Worm (Caenorhabditis elegans) whole organism, L4 larva: Measurements from ENCODE around the gene sri-34.
A peak's percentile ranks its signal among the peaks of the same experiment; 100 is the strongest.

Experiments
- D1046.2 ChIP-seq: fragments of 200-800 bp; sonication (Bioruptor generic); IDR thresholded peaks from 2 replicates; pipeline ENCODE4 v1.3.6; 2022; ENCODE audit warnings: missing genetic modification characterization, missing compliant biosample characterization
- F26F4.8 ChIP-seq: fragments of 200-800 bp; sonication (Bioruptor generic); conservative IDR thresholded peaks from 2 replicates; pipeline ENCODE4 v1.3.6; 2022; ENCODE audit warnings: missing genetic modification characterization, missing compliant biosample characterization
- F49E8.2 ChIP-seq: sonication (generic microtip); optimal IDR thresholded peaks from 2 replicates; lab custom pipeline; 2016; ENCODE audit warnings: missing compliant biosample characterization, mild to moderate bottlenecking, missing genetic modification characterization, borderline replicate concordance
- T20F7.1 ChIP-seq: fragments of 200-800 bp; sonication (Bioruptor generic); optimal IDR thresholded peaks from 2 replicates; lab custom pipeline; 2018; ENCODE audit warnings: mild to moderate bottlenecking, missing genetic modification characterization, missing compliant biosample characterization
- Y48G9A.11 ChIP-seq: fragments of 200-800 bp; sonication (Bioruptor generic); IDR thresholded peaks from 2 replicates; pipeline ENCODE4 v1.3.6; 2022; ENCODE audit warnings: missing genetic modification reagents, missing genetic modification characterization, missing compliant biosample characterization
- Y75B8A.6 ChIP-seq: fragments of 200-800 bp; sonication (Bioruptor generic); IDR thresholded peaks from 2 replicates; pipeline ENCODE4 v1.3.6; 2022; ENCODE audit warnings: missing genetic modification reagents, missing genetic modification characterization, missing compliant biosample characterization
- ZK337.2 ChIP-seq: fragments of 200-800 bp; sonication (Bioruptor generic); IDR thresholded peaks from 2 replicates; pipeline ENCODE4 v1.3.6; 2022; ENCODE audit warnings: missing genetic modification reagents, missing genetic modification characterization, missing compliant biosample characterization
- aly-2 ChIP-seq: sonication (generic microtip); optimal IDR thresholded peaks from 2 replicates; lab custom pipeline; 2018; ENCODE audit warnings: missing biosample characterization, missing genetic modification characterization
- ceh-32 ChIP-seq: sonication (generic microtip); optimal IDR thresholded peaks from 2 replicates; lab custom pipeline; 2016; ENCODE audit warnings: mild to moderate bottlenecking, missing genetic modification characterization, missing compliant biosample characterization; ENCODE audit not compliant: poor library complexity
- ceh-44 ChIP-seq: fragments of 200-800 bp; sonication (Bioruptor generic); IDR thresholded peaks from 2 replicates; pipeline ENCODE4 v1.3.6; 2022; ENCODE audit warnings: missing genetic modification reagents, missing genetic modification characterization, missing compliant biosample characterization
- ceh-62 ChIP-seq: sonication (generic microtip); optimal IDR thresholded peaks from 2 replicates; lab custom pipeline; 2017; ENCODE audit warnings: missing biosample characterization, missing genetic modification characterization
- ces-1 ChIP-seq: fragments of 150-350 bp; sonication (generic microtip); optimal IDR thresholded peaks from 4 replicates; lab custom pipeline; 2014; ENCODE audit warnings: missing biosample characterization, missing genetic modification reagents, missing genetic modification characterization
- cey-2 ChIP-seq: sonication (generic microtip); optimal IDR thresholded peaks from 3 replicates; lab custom pipeline; 2017; ENCODE audit warnings: missing genetic modification characterization, mild to moderate bottlenecking, missing compliant biosample characterization, antibody characterized with exemption, borderline replicate concordance; ENCODE audit not compliant: insufficient read depth
- daf-16 ChIP-seq, 3 experiments: sonication (generic microtip); optimal IDR thresholded peaks; 2 replicates each; lab custom pipeline; 2016 to 2017; ENCODE audit warnings: missing genetic modification characterization in 3 of 3, missing genetic modification reagents in 3 of 3, mild to moderate bottlenecking in 2 of 3, missing compliant biosample characterization in 2 of 3, missing biosample characterization in 1 of 3, moderate library complexity in 1 of 3
- daf-19 ChIP-seq: fragments of 200-800 bp; sonication (Bioruptor generic); conservative IDR thresholded peaks from 2 replicates; pipeline ENCODE4 v1.3.6; 2022; ENCODE audit warnings: missing genetic modification characterization, missing compliant biosample characterization
- dmd-6 ChIP-seq: fragments of 200-800 bp; sonication (Bioruptor generic); IDR thresholded peaks from 2 replicates; pipeline ENCODE4 v1.3.6; 2022; ENCODE audit warnings: missing genetic modification reagents, missing genetic modification characterization, missing compliant biosample characterization
- dve-1 ChIP-seq: sonication (generic microtip); optimal IDR thresholded peaks from 2 replicates; lab custom pipeline; 2017; ENCODE audit warnings: antibody characterized with exemption, mild to moderate bottlenecking, missing genetic modification characterization, missing compliant biosample characterization; ENCODE audit not compliant: insufficient read depth
- egl-43 ChIP-seq: fragments of 200-800 bp; sonication (Bioruptor generic); IDR thresholded peaks from 2 replicates; pipeline ENCODE4 v1.3.6; 2022; ENCODE audit warnings: missing genetic modification reagents, missing genetic modification characterization, missing compliant biosample characterization
- fkh-10 ChIP-seq: fragments of 150-350 bp; optimal IDR thresholded peaks from 2 replicates; lab custom pipeline; 2014; ENCODE audit warnings: missing biosample characterization, missing genetic modification reagents, missing genetic modification characterization
- hlh-11 ChIP-seq: fragments of 200-800 bp; sonication (Bioruptor generic); optimal IDR thresholded peaks from 2 replicates; lab custom pipeline; 2018; ENCODE audit warnings: mild to moderate bottlenecking, missing genetic modification characterization, missing compliant biosample characterization
- hlh-30 ChIP-seq: sonication (generic microtip); optimal IDR thresholded peaks from 2 replicates; lab custom pipeline; 2017; ENCODE audit warnings: antibody characterized with exemption, mild to moderate bottlenecking, missing genetic modification characterization, missing compliant biosample characterization; ENCODE audit not compliant: insufficient read depth
- hmg-1.1 ChIP-seq: fragments of 200-800 bp; sonication (Bioruptor generic); IDR thresholded peaks from 2 replicates; pipeline ENCODE4 v1.3.6; 2022; ENCODE audit warnings: missing genetic modification reagents, missing genetic modification characterization, missing compliant biosample characterization
- jun-1 ChIP-seq: fragments of 150-350 bp; optimal IDR thresholded peaks from 2 replicates; lab custom pipeline; 2014; ENCODE audit warnings: missing biosample characterization, missing genetic modification reagents, missing genetic modification characterization
- lim-7 ChIP-seq: fragments of 200-800 bp; sonication (Bioruptor generic); IDR thresholded peaks from 2 replicates; pipeline ENCODE4 v1.3.6; 2022; ENCODE audit warnings: missing genetic modification characterization, missing compliant biosample characterization
- lin-15B ChIP-seq: fragments of 150-350 bp; sonication (generic microtip); optimal IDR thresholded peaks from 3 replicates; lab custom pipeline; 2014; ENCODE audit warnings: missing biosample characterization, missing genetic modification characterization
- mep-1 ChIP-seq: fragments of 150-350 bp; sonication (generic microtip); optimal IDR thresholded peaks from 3 replicates; lab custom pipeline; 2014; ENCODE audit warnings: missing biosample characterization, missing genetic modification characterization
- mes-2 ChIP-seq: sonication (generic microtip); optimal IDR thresholded peaks from 2 replicates; lab custom pipeline; 2016; ENCODE audit warnings: missing genotype, mild to moderate bottlenecking, missing genetic modification characterization, missing compliant biosample characterization; ENCODE audit not compliant: poor library complexity, severe bottlenecking
- nhr-10 ChIP-seq: fragments of 150-350 bp; optimal IDR thresholded peaks from 2 replicates; lab custom pipeline; 2014; ENCODE audit warnings: missing biosample characterization, missing genetic modification characterization
- nhr-102 ChIP-seq: sonication (generic microtip); optimal IDR thresholded peaks from 2 replicates; lab custom pipeline; 2016; ENCODE audit warnings: mild to moderate bottlenecking, missing genetic modification characterization, moderate library complexity, missing compliant biosample characterization
- nhr-42 ChIP-seq: fragments of 200-800 bp; sonication (Bioruptor generic); IDR thresholded peaks from 2 replicates; pipeline ENCODE4 v1.3.6; 2022; ENCODE audit warnings: missing genetic modification characterization, missing compliant biosample characterization
- pha-4 ChIP-seq, 2 experiments: fragments of 150-350 bp in 1 of 2; fragments of 200-800 bp in 1 of 2; sonication (Bioruptor generic) in 1 of 2; IDR thresholded peaks in 1 of 2; optimal IDR thresholded peaks in 1 of 2; 2 replicates each; pipeline versions ENCODE4 v1.3.6 to Lab custom; 2014 to 2022; ENCODE audit warnings: missing genetic modification characterization in 2 of 2, missing genetic modification reagents in 2 of 2, missing biosample characterization in 1 of 2, missing compliant biosample characterization in 1 of 2
- set-16 ChIP-seq: fragments of 200-800 bp; sonication (Bioruptor generic); IDR thresholded peaks from 2 replicates; pipeline ENCODE4 v1.3.6; 2022; ENCODE audit warnings: missing genetic modification reagents, missing genetic modification characterization, missing compliant biosample characterization
- snpc-4 ChIP-seq: fragments of 150-350 bp; optimal IDR thresholded peaks from 2 replicates; lab custom pipeline; 2014; ENCODE audit warnings: missing biosample characterization, missing genetic modification characterization
- zip-11 ChIP-seq: fragments of 200-800 bp; sonication (Bioruptor generic); IDR thresholded peaks from 2 replicates; pipeline ENCODE4 v1.3.6; 2022; ENCODE audit warnings: missing genetic modification characterization, missing compliant biosample characterization

Gene sri-34

DNA sequence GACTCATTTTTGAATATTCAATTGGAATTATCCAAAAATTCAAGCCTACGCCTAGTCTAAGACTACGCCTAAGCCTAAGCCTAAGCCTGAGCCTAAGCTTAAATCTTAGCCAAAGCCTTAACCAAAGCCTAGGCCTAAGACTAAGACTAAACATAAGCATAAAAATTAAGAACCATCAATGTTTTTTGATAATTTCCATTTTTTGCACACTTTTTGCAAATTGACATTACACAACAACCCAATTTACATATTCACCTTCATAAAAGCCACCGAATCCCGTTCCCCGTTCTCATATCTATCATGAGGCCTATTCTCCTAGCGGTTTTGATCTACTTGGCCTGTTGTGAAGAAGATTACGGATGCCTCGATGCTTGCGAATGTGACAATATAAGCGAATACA, 41.4 kb downstream of the sri-34 start, which contains the start of gene T10D4.7:
Gene T10D4.7, plus strand, starts transcription at position 301 of the 400 bp plus-strand sequence.
- no peak for TF ChIP-seq Y48G9A.11
- TF ChIP-seq D1046.2 (GFP tag; lab: Robert Waterston, UW), result no peak
- no peak for TF ChIP-seq Y75B8A.6 (GFP tag; lab: Robert Waterston, UW)
- no peak for TF ChIP-seq F49E8.2 (tag; lab: Kevin White, UChicago)

- TF ChIP-seq zip-11 (no peak), set-16 (GFP tag; lab: Robert Waterston, UW) (no peak), nhr-10 (tag; lab: Kevin White, UChicago) (no peak), egl-43 (no peak), fkh-10 (GFP tag; lab: Kevin White, UChicago) (no peak), F26F4.8 (no peak), nhr-102 (tag; lab: Kevin White, UChicago) (no peak), hlh-11 (tag; lab: Kevin White, UChicago) (no peak), hlh-30 (tag; lab: Kevin White, UChicago) (no peak), daf-19 (GFP tag; lab: Robert Waterston, UW) (no peak), jun-1 (tag; lab: Kevin White, UChicago) (no peak), nhr-42 (no peak), T20F7.1 (GFP tag; lab: Kevin White, UChicago) (no peak), ceh-44 (GFP tag; lab: Robert Waterston, UW) (no peak)
Observed at ce11 chrII:3113934-3114333, 45.0 kb downstream of the sri-34 start, which contains the start of gene clec-123. TSS of gene clec-123 (plus strand) at chrII:3114234.

DNA sequence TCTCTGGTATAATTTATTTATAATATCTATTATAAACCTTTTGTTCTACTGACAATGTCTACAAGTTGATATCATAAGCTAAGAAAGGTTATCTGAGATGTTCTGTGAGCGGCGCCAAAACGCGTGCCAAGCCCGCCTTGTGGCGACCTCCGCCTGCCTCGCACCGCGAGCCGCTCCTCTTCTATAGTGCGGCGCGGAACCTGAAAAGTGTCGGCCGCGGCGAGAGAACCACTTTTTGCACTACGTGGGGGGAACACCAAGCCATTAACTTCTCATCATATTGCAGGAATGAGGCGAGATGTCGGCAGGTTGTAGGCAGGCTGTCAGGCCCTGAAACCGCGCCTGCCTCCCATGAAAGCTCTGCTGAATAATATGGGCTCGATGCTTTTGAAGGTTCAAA, 45.6 kb downstream of the sri-34 start:
- TF ChIP-seq set-16 (GFP tag; lab: Robert Waterston, UW), result peak; percentile 88
- no peak for TF ChIP-seq ceh-32 (tag; lab: Kevin White, UChicago)
- TF ChIP-seq pha-4 (GFP tag; IDR thresholded peaks at IDR 0.05; lab: Robert Waterston, UW), result peak; percentile 22; the same call in 1 of the 2 replicates
- no peak for TF ChIP-seq pha-4 (tag; optimal IDR thresholded peaks at IDR 0.05; lab: Kevin White, UChicago)
- peak; percentile 53 for TF ChIP-seq snpc-4 (tag; lab: Kevin White, UChicago)

DNA sequence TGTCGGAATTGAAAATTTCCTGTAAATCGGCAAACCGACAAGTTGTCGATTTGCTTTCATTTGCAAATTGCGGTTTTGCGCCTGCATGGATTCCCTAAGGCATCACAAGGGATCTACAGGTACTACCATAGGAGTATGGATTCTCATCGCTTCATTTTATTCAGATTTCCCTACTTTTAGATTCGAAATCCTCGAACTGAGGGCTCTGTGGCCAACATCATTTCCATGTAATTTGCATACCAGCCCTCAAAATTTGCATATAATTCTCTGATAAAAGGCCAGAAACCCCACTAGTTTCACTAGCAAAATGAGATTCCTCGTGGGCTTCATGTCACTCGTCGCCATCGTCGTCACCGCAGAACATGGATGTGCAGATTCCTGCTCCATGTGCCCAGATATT, 46.6 kb downstream of the sri-34 start, which contains the start of gene Y25C1A.2:
Gene Y25C1A.2, plus strand, starts transcription at position 301 of the 400 bp plus-strand sequence.
- no peak for TF ChIP-seq D1046.2 (GFP tag; lab: Robert Waterston, UW)
- TF ChIP-seq ceh-62 (tag; lab: Kevin White, UChicago), result no peak
- no peak for TF ChIP-seq mep-1 (tag; lab: Kevin White, UChicago)
- no peak for TF ChIP-seq jun-1 (tag; lab: Kevin White, UChicago)

ce11 chrII:3111147-3111546, 47.7 kb downstream of the sri-34 start, which contains the start of gene Y25C1A.13:
TSS of gene Y25C1A.13 (minus strand) at chrII:3111247.
- TF ChIP-seq mes-2 (tag; lab: Kevin White, UChicago), result peak; percentile 53
- TF ChIP-seq dmd-6, result no peak
- no peak for TF ChIP-seq aly-2 (tag; lab: Kevin White, UChicago)
- no peak for TF ChIP-seq ZK337.2 (GFP tag; lab: Robert Waterston, UW)
- TF ChIP-seq cey-2 (tag; lab: Kevin White, UChicago), result no peak
- TF ChIP-seq dve-1 (tag; lab: Kevin White, UChicago), result peak; percentile 6
- TF ChIP-seq lin-15B (tag; lab: Kevin White, UChicago), result no peak
- TF ChIP-seq lim-7 (GFP tag; lab: Robert Waterston, UW), result no peak
- TF ChIP-seq fkh-10 (GFP tag; lab: Kevin White, UChicago), result no peak
- TF ChIP-seq hmg-1.1 (GFP tag; lab: Robert Waterston, UW), result 0 out of 2 replicates have a peak, but pooled peaks have one; percentile 40
- TF ChIP-seq daf-16 (GFP tag; optimal IDR thresholded peaks at IDR 0.05; lab: Kevin White, UChicago), result no peak
- peak; percentile 9 for TF ChIP-seq daf-16 (tag; optimal IDR thresholded peaks at IDR 0.05; lab: Kevin White, UChicago)
- no peak for TF ChIP-seq ces-1
